Worm (Caenorhabditis elegans) whole organism, early embryonic: ENCODE results near the gene Y37H2A.12.

Experiments
- B0310.2 ChIP-seq: sonication (generic microtip); optimal IDR thresholded peaks from 2 replicates; lab custom pipeline; 2016; ENCODE audit warnings: mild to moderate bottlenecking, missing genetic modification characterization, missing compliant biosample characterization
- F13C5.2 ChIP-seq: sonication (generic microtip); optimal IDR thresholded peaks from 2 replicates; lab custom pipeline; 2017; ENCODE audit warnings: mild to moderate bottlenecking, missing genetic modification characterization, inconsistent platforms, missing compliant biosample characterization
- aly-1 ChIP-seq: sonication (generic microtip); optimal IDR thresholded peaks from 2 replicates; lab custom pipeline; 2016; ENCODE audit warnings: missing genetic modification characterization, missing compliant biosample characterization
- ama-1 ChIP-seq: fragments of 150-350 bp; optimal IDR thresholded peaks from 2 replicates; lab custom pipeline; 2014
- ceh-13 ChIP-seq: fragments of 200-800 bp; sonication (Bioruptor generic); optimal IDR thresholded peaks from 2 replicates; lab custom pipeline; 2018; ENCODE audit warnings: mild to moderate bottlenecking, missing genetic modification characterization, missing compliant biosample characterization
- ceh-36 ChIP-seq: sonication (generic microtip); optimal IDR thresholded peaks from 2 replicates; lab custom pipeline; 2016; ENCODE audit warnings: missing genetic modification characterization, inconsistent platforms, missing compliant biosample characterization
- ets-7 ChIP-seq: sonication (generic microtip); optimal IDR thresholded peaks from 2 replicates; lab custom pipeline; 2016; ENCODE audit warnings: missing genotype, missing genetic modification characterization, missing compliant biosample characterization
- flt-1 ChIP-seq: fragments of 200-800 bp; sonication (Bioruptor generic); IDR thresholded peaks from 2 replicates; pipeline ENCODE4 v1.3.6; 2022; ENCODE audit warnings: missing genetic modification characterization, missing compliant biosample characterization
- hmbx-1 ChIP-seq: sonication (generic microtip); optimal IDR thresholded peaks from 2 replicates; lab custom pipeline; 2016; ENCODE audit warnings: mild to moderate bottlenecking, missing genetic modification characterization, missing compliant biosample characterization
- hmg-4 ChIP-seq: fragments of 200-800 bp; sonication (Bioruptor generic); optimal IDR thresholded peaks from 2 replicates; lab custom pipeline; 2018; ENCODE audit warnings: mild to moderate bottlenecking, missing genetic modification characterization, missing compliant biosample characterization
- hnd-1 ChIP-seq: sonication (generic microtip); optimal IDR thresholded peaks from 2 replicates; lab custom pipeline; 2016; ENCODE audit warnings: missing genetic modification characterization, missing compliant biosample characterization
- pes-1 ChIP-seq: fragments of 200-800 bp; sonication (Bioruptor generic); IDR thresholded peaks from 2 replicates; pipeline ENCODE4 v1.3.6; 2022; ENCODE audit warnings: missing genetic modification reagents, missing genetic modification characterization, missing compliant biosample characterization
- scrt-1 ChIP-seq: fragments of 200-800 bp; sonication (Bioruptor generic); IDR thresholded peaks from 2 replicates; pipeline ENCODE4 v1.3.6; 2022; ENCODE audit warnings: missing genetic modification characterization, missing compliant biosample characterization
- sea-1 ChIP-seq: fragments of 200-800 bp; sonication (Bioruptor generic); conservative IDR thresholded peaks from 2 replicates; pipeline ENCODE4 v1.3.6; 2022; ENCODE audit warnings: missing genetic modification characterization, missing compliant biosample characterization
- tbx-11 ChIP-seq: fragments of 200-800 bp; sonication (Bioruptor generic); IDR thresholded peaks from 2 replicates; pipeline ENCODE4 v1.3.6; 2022; ENCODE audit warnings: missing genetic modification characterization, missing compliant biosample characterization
- tbx-37 ChIP-seq: fragments of 200-800 bp; sonication (Bioruptor generic); conservative IDR thresholded peaks from 2 replicates; pipeline ENCODE4 v1.3.6; 2022; ENCODE audit warnings: missing genetic modification reagents, missing genetic modification characterization, missing compliant biosample characterization
- tra-4 ChIP-seq: sonication (generic microtip); optimal IDR thresholded peaks from 2 replicates; lab custom pipeline; 2017; ENCODE audit warnings: missing genetic modification characterization, missing compliant biosample characterization

The Y37H2A.12 gene

DNA sequence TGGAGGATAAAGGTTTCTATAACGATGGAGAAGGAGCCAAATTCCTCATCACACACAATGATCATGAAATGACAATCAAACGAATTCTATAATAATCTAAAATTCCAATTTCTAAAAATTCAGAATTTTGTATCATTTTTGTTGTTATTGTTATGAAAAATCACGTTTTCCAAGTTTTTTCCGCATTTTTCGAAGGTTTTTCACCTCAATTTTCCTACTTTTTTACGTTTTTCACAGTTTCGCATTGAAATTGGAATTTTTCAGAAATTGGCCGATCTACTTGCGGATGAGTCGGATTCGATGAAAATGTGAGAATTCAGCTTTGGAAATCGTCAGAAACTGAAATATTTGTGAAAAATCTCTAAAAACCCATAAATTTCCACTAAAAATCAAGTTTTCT is 5.9 kb downstream of the Y37H2A.12 start, which contains the start of gene fbxa-210:
fbxa-210 (plus strand) TSS at position 301 of the 400 bp plus-strand sequence.
- TF ChIP-seq hnd-1 (no peak), sea-1 (GFP tag; lab: Robert Waterston, UW) (no peak), tbx-37 (no peak), hmg-4 (GFP tag; lab: Kevin White, UChicago) (no peak), B0310.2 (tag; lab: Kevin White, UChicago) (no peak), pes-1 (GFP tag; lab: Robert Waterston, UW) (no peak), ets-7 (tag; lab: Kevin White, UChicago) (no peak), tbx-11 (GFP tag; lab: Robert Waterston, UW) (no peak), ceh-36 (tag; lab: Kevin White, UChicago) (no peak), scrt-1 (GFP tag; lab: Robert Waterston, UW) (no peak), aly-1 (no peak), hmbx-1 (tag; lab: Kevin White, UChicago) (no peak), F13C5.2 (tag; lab: Kevin White, UChicago) (no peak), tra-4 (tag; lab: Kevin White, UChicago) (no peak)

ce11 chrV:18123639-18124038 is 7.3 kb downstream of the Y37H2A.12 start, which contains the start of gene fbxa-107:
TSS of gene fbxa-107 (plus strand) at chrV:18123939.
- no peak for TF ChIP-seq pes-1 (GFP tag; lab: Robert Waterston, UW)
- no peak for TF ChIP-seq hmg-4 (GFP tag; lab: Kevin White, UChicago)
- no peak for TF ChIP-seq aly-1
- no peak for TF ChIP-seq tbx-37

ce11 chrV:18109449-18109848 is 21.5 kb downstream of the Y37H2A.12 start:
- TF ChIP-seq scrt-1 (GFP tag; lab: Robert Waterston, UW) (no peak), flt-1 (GFP tag; lab: Robert Waterston, UW) (no peak), hmg-4 (GFP tag; lab: Kevin White, UChicago) (no peak), B0310.2 (tag; lab: Kevin White, UChicago) (no peak)

DNA sequence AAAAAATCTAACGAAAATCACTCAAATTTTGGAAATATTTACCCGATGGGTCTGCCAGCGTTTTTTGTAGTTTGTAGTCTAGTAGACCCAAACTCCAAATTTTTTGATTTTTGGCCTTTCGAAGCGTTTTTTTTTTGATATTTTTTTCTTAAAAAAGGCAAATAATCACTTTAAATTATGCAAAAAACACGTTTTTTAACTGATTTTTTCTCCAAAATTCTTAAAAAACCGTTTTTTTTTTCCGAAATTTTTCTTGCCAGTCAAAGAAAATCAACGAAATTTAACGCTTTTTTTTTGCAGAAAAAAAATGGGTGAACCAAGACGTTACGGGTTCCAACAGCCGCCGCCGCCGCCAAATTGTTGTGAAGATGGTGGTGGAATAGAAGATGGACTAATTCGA is 23.0 kb downstream of the Y37H2A.12 start, which contains the start of gene Y37H2A.1:
Y37H2A.1 (plus strand) TSS at position 301 of the 400 bp plus-strand sequence.
- TF ChIP-seq aly-1 (no peak), ceh-13 (GFP tag; lab: Kevin White, UChicago) (no peak), pes-1 (GFP tag; lab: Robert Waterston, UW) (no peak), ama-1 (lab: Kevin White, UChicago) (no peak), scrt-1 (GFP tag; lab: Robert Waterston, UW) (no peak), tbx-11 (GFP tag; lab: Robert Waterston, UW) (no peak)

DNA sequence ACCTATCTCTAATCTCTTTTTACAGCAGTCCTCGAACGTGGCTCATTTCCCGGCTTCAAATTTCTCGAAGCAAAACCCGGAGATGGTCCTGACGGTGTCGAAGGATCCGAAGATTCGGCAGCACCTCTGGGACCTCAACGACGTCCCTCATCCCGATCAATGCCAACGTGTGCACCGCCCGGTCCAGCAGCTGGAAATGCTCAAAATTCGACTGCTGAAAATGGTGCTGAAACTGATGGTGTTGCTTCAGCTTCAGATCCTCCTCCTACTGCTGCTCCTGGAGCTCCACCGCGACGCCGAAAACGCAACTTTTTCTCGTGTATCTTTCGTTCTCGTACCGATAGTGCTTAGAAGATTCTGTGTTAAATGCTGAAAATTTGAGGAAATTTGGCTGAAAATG is 24.9 kb downstream of the Y37H2A.12 start:
- TF ChIP-seq aly-1 (no peak), tbx-37 (no peak), ets-7 (tag; lab: Kevin White, UChicago) (no peak)

- TF ChIP-seq hnd-1: no peak
- TF ChIP-seq tbx-11 (GFP tag; lab: Robert Waterston, UW): no peak
Observed at ce11 chrV:18098387-18098786, 32.5 kb downstream of the Y37H2A.12 start, which contains the start of gene par-4. TSS of gene par-4 (plus strand) at chrV:18098687.

ce11 chrV:18093941-18094340 is 37.0 kb downstream of the Y37H2A.12 start:
- TF ChIP-seq tbx-37: no peak
- no peak for TF ChIP-seq hnd-1
- no peak for TF ChIP-seq hmg-4 (GFP tag; lab: Kevin White, UChicago)
- TF ChIP-seq aly-1: no peak

ce11 chrV:18091216-18091615 is 39.7 kb downstream of the Y37H2A.12 start:
- TF ChIP-seq scrt-1 (GFP tag; lab: Robert Waterston, UW) (no peak), ama-1 (lab: Kevin White, UChicago) (no peak), tra-4 (tag; lab: Kevin White, UChicago) (no peak), ceh-13 (GFP tag; lab: Kevin White, UChicago) (no peak), aly-1 (no peak), ets-7 (tag; lab: Kevin White, UChicago) (no peak), hmbx-1 (tag; lab: Kevin White, UChicago) (no peak), flt-1 (GFP tag; lab: Robert Waterston, UW) (no peak), hmg-4 (GFP tag; lab: Kevin White, UChicago) (no peak), pes-1 (GFP tag; lab: Robert Waterston, UW) (no peak), F13C5.2 (tag; lab: Kevin White, UChicago) (no peak), ceh-36 (tag; lab: Kevin White, UChicago) (no peak), tbx-37 (no peak), sea-1 (GFP tag; lab: Robert Waterston, UW) (no peak), hnd-1 (no peak), B0310.2 (tag; lab: Kevin White, UChicago) (no peak), tbx-11 (GFP tag; lab: Robert Waterston, UW) (no peak)

ce11 chrV:18086783-18087182 is 44.1 kb downstream of the Y37H2A.12 start, which contains the start of gene slr-2:
TSS of gene slr-2 (plus strand) at chrV:18087123.
- TF ChIP-seq ama-1 (lab: Kevin White, UChicago) (no peak), ceh-36 (tag; lab: Kevin White, UChicago) (no peak), aly-1 (no peak), hnd-1 (no peak), F13C5.2 (tag; lab: Kevin White, UChicago) (no peak), B0310.2 (tag; lab: Kevin White, UChicago) (no peak), tra-4 (tag; lab: Kevin White, UChicago) (no peak), ceh-13 (GFP tag; lab: Kevin White, UChicago) (no peak), scrt-1 (GFP tag; lab: Robert Waterston, UW) (no peak), flt-1 (GFP tag; lab: Robert Waterston, UW) (no peak), hmbx-1 (tag; lab: Kevin White, UChicago) (no peak), hmg-4 (GFP tag; lab: Kevin White, UChicago) (no peak), tbx-37 (no peak), sea-1 (GFP tag; lab: Robert Waterston, UW) (no peak), ets-7 (tag; lab: Kevin White, UChicago) (no peak), tbx-11 (GFP tag; lab: Robert Waterston, UW) (no peak), pes-1 (GFP tag; lab: Robert Waterston, UW) (no peak)
